Fruit fly (Drosophila melanogaster) whole organism, wandering third instar larva: Measurements from ENCODE around the gene mRpL30.

ENCODE experiments used
- Abd-B ChIP-seq: fragments of >200 bp; optimal IDR thresholded peaks from 2 replicates; lab custom pipeline; 2017; ENCODE audit warnings: missing biosample characterization, missing genetic modification characterization
- CG32264 ChIP-seq: fragments of 200-800 bp; sonication (Bioruptor generic); optimal IDR thresholded peaks from 2 replicates; lab custom pipeline; 2016; ENCODE audit warnings: missing biosample characterization, missing genetic modification characterization
- CrebA ChIP-seq: fragments of 200-800 bp; sonication (Bioruptor generic); optimal IDR thresholded peaks from 2 replicates; lab custom pipeline; 2016; ENCODE audit warnings: missing biosample characterization, mild to moderate bottlenecking, missing genetic modification characterization, borderline replicate concordance
- Dfd ChIP-seq: fragments of >200 bp; optimal IDR thresholded peaks from 2 replicates; lab custom pipeline; 2017; ENCODE audit warnings: missing biosample characterization, missing genetic modification characterization
- Dif ChIP-seq: fragments of 200-275, 200-300 bp; sonication (Bioruptor generic); optimal IDR thresholded peaks from 2 replicates; lab custom pipeline; 2018; ENCODE audit warnings: missing biosample characterization, missing genetic modification characterization; ENCODE audit not compliant: partially characterized antibody
- GATAd ChIP-seq: sonication (Bioruptor generic); optimal IDR thresholded peaks from 2 replicates; lab custom pipeline; 2016; ENCODE audit warnings: missing biosample characterization, missing genetic modification characterization
- HLH106 ChIP-seq: fragments of 200-800 bp; optimal IDR thresholded peaks from 3 replicates; lab custom pipeline; 2019; ENCODE audit warnings: missing biosample characterization, mild to moderate bottlenecking, missing genetic modification characterization, moderate library complexity
- Hnf4 ChIP-seq: fragments of 200-800 bp; sonication (Bioruptor generic); optimal IDR thresholded peaks from 2 replicates; lab custom pipeline; 2016; ENCODE audit warnings: missing biosample characterization, mild to moderate bottlenecking, missing genetic modification characterization
- Hr78 ChIP-seq: fragments of >200 bp; optimal IDR thresholded peaks from 2 replicates; lab custom pipeline; 2017; ENCODE audit warnings: missing biosample characterization, missing genetic modification characterization
- Hr83 ChIP-seq: fragments of 200-300 bp; sonication (Bioruptor generic); optimal IDR thresholded peaks from 2 replicates; lab custom pipeline; 2016; ENCODE audit warnings: missing biosample characterization, mild to moderate bottlenecking, missing genetic modification characterization, moderate library complexity; ENCODE audit not compliant: poor library complexity, severe bottlenecking
- Jra ChIP-seq: sonication (Bioruptor generic); optimal IDR thresholded peaks from 2 replicates; lab custom pipeline; 2016; ENCODE audit warnings: missing biosample characterization, missing genetic modification characterization
- Myc ChIP-seq: fragments of >200 bp; optimal IDR thresholded peaks from 2 replicates; lab custom pipeline; 2017
- N ChIP-seq: fragments of >200 bp; optimal IDR thresholded peaks from 2 replicates; lab custom pipeline; 2018; ENCODE audit warnings: missing biosample characterization, missing external identifiers, missing genetic modification characterization
- Rel ChIP-seq, 2 experiments: fragments of 200-800 bp; sonication (Bioruptor generic) in 1 of 2; optimal IDR thresholded peaks; 2 replicates in 1 of 2; 3 replicates in 1 of 2; lab custom pipeline; 2016 to 2019; ENCODE audit warnings: mild to moderate bottlenecking in 2 of 2, missing biosample characterization in 2 of 2, missing genetic modification characterization in 2 of 2, moderate library complexity in 1 of 2
- Sp1 ChIP-seq: fragments of 200-800 bp; sonication (Bioruptor generic); optimal IDR thresholded peaks from 3 replicates; lab custom pipeline; 2019; ENCODE audit warnings: missing biosample characterization, mild to moderate bottlenecking, missing genetic modification characterization, moderate library complexity
- Vsx2 ChIP-seq: fragments of 200-300, 225-300 bp; sonication (Bioruptor generic); optimal IDR thresholded peaks from 2 replicates; lab custom pipeline; 2018; ENCODE audit warnings: missing biosample characterization, missing genetic modification characterization; ENCODE audit not compliant: partially characterized antibody
- dl ChIP-seq, 2 experiments: fragments of 175-275, 200-275 bp in 1 of 2; fragments of 200-275 bp in 1 of 2; sonication (Bioruptor generic); optimal IDR thresholded peaks; lab custom pipeline; 2018; ENCODE audit warnings: mild to moderate bottlenecking in 2 of 2, missing biosample characterization in 2 of 2, missing genetic modification characterization in 2 of 2, moderate library complexity in 2 of 2; ENCODE audit not compliant: partially characterized antibody in 2 of 2, insufficient read depth in 1 of 2
- dmrt93B ChIP-seq: fragments of 200-800 bp; sonication (Bioruptor generic); optimal IDR thresholded peaks from 2 replicates; lab custom pipeline; 2018; ENCODE audit warnings: missing biosample characterization, mild to moderate bottlenecking, missing genetic modification characterization
- dsf ChIP-seq: sonication (Bioruptor generic); optimal IDR thresholded peaks from 2 replicates; lab custom pipeline; 2016; ENCODE audit warnings: missing biosample characterization, missing genetic modification characterization, borderline replicate concordance
- foxo ChIP-seq, 2 experiments: fragments of 200-800 bp; sonication (Bioruptor generic); optimal IDR thresholded peaks; 2 replicates in 1 of 2; 3 replicates in 1 of 2; lab custom pipeline; 2016 to 2017; ENCODE audit warnings: missing biosample characterization in 2 of 2, missing genetic modification characterization in 2 of 2
- fru ChIP-seq: fragments of 200-800 bp; sonication (Bioruptor generic); optimal IDR thresholded peaks from 3 replicates; lab custom pipeline; 2016; ENCODE audit warnings: missing biosample characterization, mild to moderate bottlenecking, missing genetic modification characterization
- h ChIP-seq: fragments of 200-800 bp; sonication (Bioruptor generic); optimal IDR thresholded peaks from 3 replicates; lab custom pipeline; 2016; ENCODE audit warnings: missing biosample characterization, mild to moderate bottlenecking, missing genetic modification characterization
- lola ChIP-seq: fragments of >200 bp; optimal IDR thresholded peaks from 2 replicates; lab custom pipeline; 2017; ENCODE audit warnings: missing biosample characterization, missing genetic modification characterization
- pan ChIP-seq: fragments of >200 bp; optimal IDR thresholded peaks from 2 replicates; lab custom pipeline; 2017
- psq ChIP-seq: fragments of 200-800 bp; sonication (Bioruptor generic); optimal IDR thresholded peaks from 3 replicates; lab custom pipeline; 2017; ENCODE audit warnings: missing biosample characterization, mild to moderate bottlenecking, missing genetic modification characterization, moderate library complexity
- rgr ChIP-seq: fragments of 200-800 bp; sonication (Bioruptor generic); optimal IDR thresholded peaks from 3 replicates; lab custom pipeline; 2016; ENCODE audit warnings: missing biosample characterization, mild to moderate bottlenecking, missing genetic modification characterization
- sage ChIP-seq: fragments of 200-800 bp; sonication (Bioruptor generic); optimal IDR thresholded peaks from 2 replicates; lab custom pipeline; 2016; ENCODE audit warnings: missing biosample characterization, mild to moderate bottlenecking, missing genetic modification characterization
- sv ChIP-seq: fragments of 200-800 bp; sonication (Bioruptor generic); optimal IDR thresholded peaks from 3 replicates; lab custom pipeline; 2016; ENCODE audit warnings: missing biosample characterization, missing genetic modification characterization
- usp ChIP-seq: fragments of >200 bp; optimal IDR thresholded peaks from 2 replicates; lab custom pipeline; 2017; ENCODE audit warnings: missing biosample characterization, missing genetic modification characterization
- woc ChIP-seq: sonication (Bioruptor generic); optimal IDR thresholded peaks from 2 replicates; lab custom pipeline; 2016; ENCODE audit warnings: missing biosample characterization, mild to moderate bottlenecking, missing genetic modification characterization

mRpL30 gene

DNA sequence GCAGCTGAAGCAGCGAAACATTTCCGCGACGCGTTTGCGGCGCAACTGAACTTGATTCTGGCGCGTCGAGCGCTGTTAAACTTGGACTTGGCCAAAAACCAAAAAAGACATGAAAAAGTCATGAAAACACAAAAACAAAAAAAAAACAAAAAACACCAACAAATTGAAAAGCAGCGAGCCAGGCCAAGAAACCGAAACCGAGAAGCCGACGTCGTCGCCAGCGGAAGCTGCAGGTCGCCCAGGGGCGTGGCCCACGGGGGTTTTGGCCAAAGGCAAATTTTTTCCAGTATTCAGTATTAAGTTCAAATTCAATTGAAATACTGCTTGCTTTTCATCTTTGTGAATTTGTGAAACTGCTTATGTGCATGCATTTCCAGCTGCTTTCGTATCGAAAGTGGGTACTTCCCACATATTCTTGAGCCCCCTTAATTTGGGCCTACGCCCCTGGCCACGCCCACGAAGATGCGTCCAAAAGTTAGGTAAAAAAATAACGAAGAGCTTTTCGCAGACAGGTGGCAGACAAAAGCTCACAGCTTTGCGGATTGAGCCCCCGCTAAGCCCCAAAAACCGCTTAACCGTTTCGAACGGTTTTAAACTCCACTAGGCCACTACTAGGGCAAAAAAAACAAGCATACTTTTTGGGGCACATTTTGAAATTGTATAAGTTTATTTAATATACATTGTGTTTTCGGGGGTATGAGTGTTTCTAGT lies 19.1 kb downstream of the mRpL30 start, which contains the start of gene CG3009 (continued):
- TF ChIP-seq HLH106 (tag; lab: Kevin White, UChicago) (peak; percentile 98), Vsx2 (GFP tag; lab: Kevin White, UChicago) (peak; percentile 82), psq (GFP tag; lab: Kevin White, UChicago) (peak; percentile 94), Rel (GFP tag; optimal IDR thresholded peaks at IDR 0.05; lab: Kevin White, UChicago) (peak; percentile 85), Rel (tag; optimal IDR thresholded peaks at IDR 0.05; lab: Kevin White, UChicago) (peak; percentile 94), woc (GFP tag; lab: Kevin White, UChicago) (peak; percentile 97), CrebA (GFP tag; lab: Kevin White, UChicago) (peak; percentile 82), sv (GFP tag; lab: Kevin White, UChicago) (peak; percentile 96), rgr (peak; percentile 98), pan (no peak), Dfd (GFP tag; lab: Kevin White, UChicago) (no peak), sage (peak; percentile 83), Hnf4 (peak; percentile 97), h (GFP tag; lab: Kevin White, UChicago) (peak; percentile 98), N (GFP tag; lab: Kevin White, UChicago) (no peak)

DNA sequence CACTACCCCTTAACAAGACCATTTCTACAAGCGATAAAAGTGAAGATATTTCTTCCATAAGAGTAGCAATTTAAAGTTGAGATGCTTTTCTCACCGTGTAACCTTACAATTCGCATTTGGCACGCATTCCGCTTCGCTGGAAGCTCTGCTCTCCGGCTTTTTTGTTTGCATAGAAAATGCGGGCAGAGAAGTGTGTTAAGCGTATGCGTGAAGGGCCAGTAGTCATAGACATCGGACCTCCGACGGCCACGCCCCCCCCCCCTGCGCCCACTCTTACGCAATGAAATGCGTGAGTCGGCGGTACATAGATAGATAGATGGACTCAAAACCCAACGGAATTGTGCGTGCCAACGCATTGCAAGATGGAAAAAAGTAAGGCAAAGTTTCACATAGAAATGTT lies 21.8 kb downstream of the mRpL30 start:
- TF ChIP-seq Jra (GFP tag; lab: Kevin White, UChicago) (no peak), Myc (lab: Kevin White, UChicago) (no peak), Dfd (GFP tag; lab: Kevin White, UChicago) (no peak), CG32264 (GFP tag; lab: Kevin White, UChicago) (no peak), Abd-B (GFP tag; lab: Kevin White, UChicago) (no peak), dsf (no peak), Dif (no peak), Sp1 (GFP tag; lab: Kevin White, UChicago) (no peak), CrebA (GFP tag; lab: Kevin White, UChicago) (no peak), sage (no peak), dl (GFP tag; optimal IDR thresholded peaks at IDR 0.05; lab: Kevin White, UChicago; ENCODE audit: insufficient read depth in 1 of 2, partially characterized antibody in 2 of 2) (no peak), Hr78 (GFP tag; lab: Kevin White, UChicago) (no peak)
- TF ChIP-seq, all 38 proteins: peak for 0

DNA sequence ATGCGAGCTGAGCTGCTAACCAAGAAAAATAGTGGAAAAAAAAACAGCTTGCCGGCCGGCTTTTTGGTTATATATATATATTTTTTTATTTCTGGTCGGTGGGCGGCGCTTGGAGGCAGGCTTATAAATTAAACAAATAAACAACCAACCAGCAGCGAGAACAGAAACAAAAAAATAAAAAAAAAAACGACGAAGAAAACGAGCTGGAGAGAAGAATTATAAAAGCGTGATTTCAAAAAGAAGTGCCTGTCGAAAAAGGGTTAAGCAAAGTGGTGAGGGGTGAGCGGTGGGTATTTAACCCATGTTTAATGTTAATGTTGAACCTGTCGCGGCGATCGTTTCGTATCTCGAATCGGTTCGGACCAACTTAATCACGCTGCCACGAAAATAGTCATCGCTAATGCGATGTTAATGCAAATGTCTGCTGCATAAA lies 23.5 kb downstream of the mRpL30 start:
- no peak for TF ChIP-seq psq (GFP tag; lab: Kevin White, UChicago)
- TF ChIP-seq Sp1 (GFP tag; lab: Kevin White, UChicago) = peak; percentile 17

DNA sequence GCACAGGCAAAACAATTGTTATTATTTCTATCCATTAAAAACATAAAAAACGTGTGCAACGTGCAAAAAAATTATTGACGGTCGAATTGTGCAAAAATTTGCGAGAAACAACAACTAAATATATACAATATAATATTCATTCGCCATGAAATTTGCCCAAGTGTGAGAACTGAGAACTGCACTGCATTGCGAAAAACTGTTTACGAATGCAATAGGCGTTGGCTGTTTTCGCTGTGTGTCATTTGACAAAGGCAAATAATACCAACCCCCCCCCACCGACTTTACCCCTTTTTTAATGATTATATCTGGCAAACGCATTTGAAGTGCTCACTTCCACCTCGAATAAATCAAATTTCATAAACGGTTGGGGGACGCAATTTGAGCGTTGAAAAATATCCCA lies 27.4 kb downstream of the mRpL30 start:
- no peak for TF ChIP-seq Abd-B (GFP tag; lab: Kevin White, UChicago)
- no peak for TF ChIP-seq Rel (GFP tag; optimal IDR thresholded peaks at IDR 0.05; lab: Kevin White, UChicago)
- no peak for TF ChIP-seq Rel (tag; optimal IDR thresholded peaks at IDR 0.05; lab: Kevin White, UChicago)
- TF ChIP-seq dsf = no peak
- no peak for TF ChIP-seq sage
- no peak for TF ChIP-seq CG32264 (GFP tag; lab: Kevin White, UChicago)
- TF ChIP-seq lola (GFP tag; lab: Kevin White, UChicago) = no peak
- no peak for TF ChIP-seq psq (GFP tag; lab: Kevin White, UChicago)
- TF ChIP-seq GATAd (GFP tag; lab: Kevin White, UChicago) = no peak
- no peak for TF ChIP-seq woc (GFP tag; lab: Kevin White, UChicago)
- no peak for TF ChIP-seq usp
- TF ChIP-seq Sp1 (GFP tag; lab: Kevin White, UChicago) = no peak
- no peak for TF ChIP-seq sv (GFP tag; lab: Kevin White, UChicago)
- no peak for TF ChIP-seq foxo (GFP tag; optimal IDR thresholded peaks at IDR 0.05; lab: Kevin White, UChicago)
- no peak for TF ChIP-seq fru
- no peak for TF ChIP-seq HLH106 (tag; lab: Kevin White, UChicago)
- no peak for TF ChIP-seq Hr83 (GFP tag; lab: Kevin White, UChicago)
- TF ChIP-seq CrebA (GFP tag; lab: Kevin White, UChicago) = no peak
- TF ChIP-seq Hr78 (GFP tag; lab: Kevin White, UChicago) = no peak
- no peak for TF ChIP-seq dmrt93B (GFP tag; lab: Kevin White, UChicago)
- no peak for TF ChIP-seq Jra (GFP tag; lab: Kevin White, UChicago)
